Worm (Caenorhabditis elegans) whole organism, L3 larva: ENCODE data around the gene gadr-4.

ENCODE experiments used
- R02D3.7 ChIP-seq: fragments of 150-350 bp; optimal IDR thresholded peaks from 2 replicates; lab custom pipeline; 2014; ENCODE audit warnings: missing biosample characterization, missing genetic modification characterization
- ceh-16 ChIP-seq: sonication (generic microtip); optimal IDR thresholded peaks from 2 replicates; lab custom pipeline; 2017; ENCODE audit warnings: missing biosample characterization, missing genetic modification characterization
- egl-27 ChIP-seq: sonication (generic microtip); optimal IDR thresholded peaks from 4 replicates; lab custom pipeline; 2017; ENCODE audit warnings: missing biosample characterization, missing genetic modification reagents, missing genetic modification characterization
- elt-3 ChIP-seq, 3 experiments: fragments of 150-350 bp in 1 of 3; sonication (generic microtip) in 2 of 3; optimal IDR thresholded peaks; 2 replicates in 2 of 3; 4 replicates in 1 of 3; lab custom pipeline; 2014 to 2017; ENCODE audit warnings: missing biosample characterization in 3 of 3, missing genetic modification characterization in 3 of 3
- lin-39 ChIP-seq: fragments of 150-350 bp; optimal IDR thresholded peaks from 2 replicates; lab custom pipeline; 2018; ENCODE audit warnings: missing biosample characterization, missing genetic modification reagents, missing genetic modification characterization
- nhr-237 ChIP-seq: fragments of 150-350 bp; optimal IDR thresholded peaks from 2 replicates; lab custom pipeline; 2014; ENCODE audit warnings: missing biosample characterization, missing genetic modification characterization
- nhr-28 ChIP-seq: fragments of 150-350 bp; optimal IDR thresholded peaks from 2 replicates; lab custom pipeline; 2014; ENCODE audit warnings: missing biosample characterization, missing genetic modification characterization
- pha-4 ChIP-seq: fragments of 150-350 bp; optimal IDR thresholded peaks from 2 replicates; lab custom pipeline; 2014; ENCODE audit warnings: missing biosample characterization, missing genetic modification reagents, missing genetic modification characterization
- sea-2 ChIP-seq: fragments of 150-350 bp; sonication (generic microtip); optimal IDR thresholded peaks from 4 replicates; lab custom pipeline; 2014; ENCODE audit warnings: missing biosample characterization, missing genetic modification reagents, missing genetic modification characterization
- zag-1 ChIP-seq: fragments of 150-350 bp; optimal IDR thresholded peaks from 2 replicates; lab custom pipeline; 2014; ENCODE audit warnings: missing biosample characterization, missing genetic modification characterization

ce11 chrII:4081891-4082290 lies 19.5 kb upstream of the gadr-4 start:
- TF ChIP-seq pha-4 (tag; lab: Kevin White, UChicago): no peak
- TF ChIP-seq R02D3.7 (tag; lab: Kevin White, UChicago): no peak
- no peak for TF ChIP-seq ceh-16 (tag; lab: Kevin White, UChicago)
- no peak for TF ChIP-seq zag-1
- no peak for TF ChIP-seq egl-27
- TF ChIP-seq lin-39: no peak
- TF ChIP-seq sea-2 (GFP tag; lab: Kevin White, UChicago): no peak
- no peak for TF ChIP-seq nhr-28 (tag; lab: Kevin White, UChicago)
- TF ChIP-seq elt-3 (tag; optimal IDR thresholded peaks at IDR 0.05; lab: Kevin White, UChicago): no peak
- TF ChIP-seq nhr-237 (tag; lab: Kevin White, UChicago): no peak
